Fruit fly (Drosophila melanogaster): ENCODE measurements around the gene LManVI.

- TF ChIP-seq CG1620 (GFP tag; optimal IDR thresholded peaks at IDR 0.05) = no peak
- TF ChIP-seq CG5204 (GFP tag; optimal IDR thresholded peaks at IDR 0.05) = no peak
- no peak for TF ChIP-seq toe (GFP tag; optimal IDR thresholded peaks at IDR 0.05)
- TF ChIP-seq CG11617 (GFP tag; optimal IDR thresholded peaks at IDR 0.05) = no peak
- no peak for TF ChIP-seq Mnt (GFP tag; optimal IDR thresholded peaks at IDR 0.05)
- TF ChIP-seq CG7045 (GFP tag; optimal IDR thresholded peaks at IDR 0.05) = no peak
Observed at dm6 chr2L:8828387-8828786, 47.3 kb upstream of the LManVI start.

Measured in whole organism, adult.